Worm (Caenorhabditis elegans) whole organism, midembryonic: ENCODE data around the gene srx-58.

Source experiments
- T22C8.4 ChIP-seq: fragments of 200-800 bp; sonication (Bioruptor generic); IDR thresholded peaks from 2 replicates; pipeline ENCODE4 v1.3.6; 2022; ENCODE audit warnings: missing genetic modification characterization, missing compliant biosample characterization
- ref-1 ChIP-seq: fragments of 200-800 bp; sonication (Bioruptor generic); conservative IDR thresholded peaks from 2 replicates; pipeline ENCODE4 v1.3.6; 2022; ENCODE audit warnings: missing genetic modification reagents, missing genetic modification characterization, missing compliant biosample characterization
- tab-1 ChIP-seq: fragments of 200-800 bp; sonication (Bioruptor generic); IDR thresholded peaks from 2 replicates; pipeline ENCODE4 v1.3.6; 2022; ENCODE audit warnings: missing genetic modification characterization, missing compliant biosample characterization
- ztf-23 ChIP-seq: fragments of 200-800 bp; sonication (Bioruptor generic); IDR thresholded peaks from 2 replicates; pipeline ENCODE4 v1.3.6; 2022; ENCODE audit warnings: missing genetic modification reagents, missing genetic modification characterization, missing compliant biosample characterization
- ztf-29 ChIP-seq: fragments of 200-800 bp; sonication (Bioruptor generic); IDR thresholded peaks from 2 replicates; pipeline ENCODE4 v1.3.6; 2022; ENCODE audit warnings: missing genetic modification reagents, missing genetic modification characterization, missing compliant biosample characterization

DNA sequence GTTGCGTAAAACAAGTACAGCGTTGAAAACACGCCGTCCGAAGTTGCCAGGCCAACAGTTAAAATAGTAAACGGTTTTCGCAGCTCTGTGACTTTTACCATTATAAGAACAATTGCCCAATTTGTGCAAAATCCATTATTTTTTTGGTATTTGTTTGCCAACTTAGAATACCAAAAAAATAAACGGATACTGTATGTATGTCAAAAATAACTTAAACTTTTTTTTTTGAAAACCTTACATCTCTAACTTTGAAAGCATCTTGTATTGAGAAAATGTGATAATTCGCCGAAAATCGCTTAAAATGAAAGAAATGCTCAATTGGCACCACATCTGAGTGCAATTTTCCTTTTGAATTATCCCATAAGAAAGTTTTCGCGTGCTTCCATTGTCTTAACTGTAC lies 46.3 kb downstream of the srx-58 start, which contains the start of gene fbxa-199:
- no peak for TF ChIP-seq ref-1 (GFP tag; lab: Robert Waterston, UW)
- TF ChIP-seq tab-1 = no peak
- TF ChIP-seq ztf-29 (GFP tag; lab: Robert Waterston, UW) = no peak
- TF ChIP-seq ztf-23 = no peak
- no peak for TF ChIP-seq T22C8.4 (GFP tag; lab: Robert Waterston, UW)
